Fruit fly (Drosophila melanogaster): ENCODE results near the gene CG7299.

- TF ChIP-seq Ets96B (tag; optimal IDR thresholded peaks at IDR 0.05) (no peak), pdm3 (GFP tag; optimal IDR thresholded peaks at IDR 0.05) (no peak), CG3919 (GFP tag; optimal IDR thresholded peaks at IDR 0.05) (no peak), Sox14 (GFP tag; optimal IDR thresholded peaks at IDR 0.05) (no peak), cyc (GFP tag; optimal IDR thresholded peaks at IDR 0.05) (no peak), CG6854 (GFP tag; optimal IDR thresholded peaks at IDR 0.05) (no peak), Hr4 (GFP tag; optimal IDR thresholded peaks at IDR 0.05) (no peak)
Observed at dm6 chr2L:10646726-10647125, 37.5 kb downstream of the CG7299 start.
